Fruit fly (Drosophila melanogaster): ENCODE measurements around the gene EMC4.
A peak's percentile ranks its signal among the peaks of the same experiment; 100 is the strongest.

Gene EMC4

dm6 chr3L:22878723-22879343 is 10.8 kb upstream of the EMC4 start, which contains the start of the genes Chro and Ssl1 (continued):
- peak; percentile 96 for TF ChIP-seq CG4360 (GFP tag; IDR thresholded peaks at IDR 0.05)
- TF ChIP-seq B-H1 (GFP tag; IDR thresholded peaks at IDR 0.05), result peak; percentile 100
- TF ChIP-seq Hr3 (GFP tag; optimal IDR thresholded peaks at IDR 0.05), result peak; percentile 100
- peak; percentile 99 for TF ChIP-seq CG3281 (GFP tag; optimal IDR thresholded peaks at IDR 0.05)
- peak; percentile 100 for TF ChIP-seq CG13624 (GFP tag; optimal IDR thresholded peaks at IDR 0.05)
- peak; percentile 100 for TF ChIP-seq caup (GFP tag; optimal IDR thresholded peaks at IDR 0.05; ENCODE audit: severe bottlenecking)
- peak; percentile 100 for TF ChIP-seq Antp (GFP tag; optimal IDR thresholded peaks at IDR 0.05)
- TF ChIP-seq Awh (GFP tag; IDR thresholded peaks at IDR 0.05), result peak; percentile 100
- TF ChIP-seq CG17912 (GFP tag; optimal IDR thresholded peaks at IDR 0.05), result peak; percentile 98
- peak; percentile 98 for TF ChIP-seq D19B (GFP tag; optimal IDR thresholded peaks at IDR 0.05)
- TF ChIP-seq CG9727 (GFP tag; optimal IDR thresholded peaks at IDR 0.05), result peak; percentile 100
- TF ChIP-seq btn (GFP tag; optimal IDR thresholded peaks at IDR 0.05), result peak; percentile 100
- peak; percentile 100 for TF ChIP-seq CG3726 (GFP tag; IDR thresholded peaks at IDR 0.05)
- TF ChIP-seq CG1792 (GFP tag; optimal IDR thresholded peaks at IDR 0.05), result peak; percentile 100
- TF ChIP-seq sr (GFP tag; IDR thresholded peaks at IDR 0.05), result peak; percentile 99
- peak; percentile 100 for TF ChIP-seq Hmr (GFP tag; optimal IDR thresholded peaks at IDR 0.05)
- peak; percentile 99 for TF ChIP-seq wdn (GFP tag; IDR thresholded peaks at IDR 0.05)
- peak in 1 of 2 experiments; percentile 96 for TF ChIP-seq Hr78 (GFP tag; optimal IDR thresholded peaks at IDR 0.05)
- TF ChIP-seq D (optimal IDR thresholded peaks at IDR 0.05), result no peak
- TF ChIP-seq D (GFP tag; optimal IDR thresholded peaks at IDR 0.05), result peak; percentile 100
- peak; percentile 100 for TF ChIP-seq sima (GFP tag; optimal IDR thresholded peaks at IDR 0.05)
- TF ChIP-seq CG14860 (GFP tag; IDR thresholded peaks at IDR 0.05; ENCODE audit: partially characterized antibody), result 0 out of 3 replicates have a peak, but pooled peaks have one; percentile 23
- peak; percentile 99 for TF ChIP-seq luna (GFP tag; optimal IDR thresholded peaks at IDR 0.05)
- TF ChIP-seq fu2 (GFP tag; optimal IDR thresholded peaks at IDR 0.05), result peak; percentile 100
- TF ChIP-seq CG4424 (GFP tag; optimal IDR thresholded peaks at IDR 0.05), result peak; percentile 100
- no peak for TF ChIP-seq pita (GFP tag; optimal IDR thresholded peaks at IDR 0.05)
- TF ChIP-seq Dip2 (GFP tag; IDR thresholded peaks at IDR 0.05), result peak; percentile 84
- peak; percentile 98 to 100 for TF ChIP-seq eve (GFP tag; optimal IDR thresholded peaks at IDR 0.05)
- peak; percentile 98 for TF ChIP-seq Myb (GFP tag; optimal IDR thresholded peaks at IDR 0.05)
- peak; percentile 100 for TF ChIP-seq Dbx (GFP tag; IDR thresholded peaks at IDR 0.05)
- no peak for TF ChIP-seq prd (optimal IDR thresholded peaks at IDR 0.05)
- TF ChIP-seq prd (GFP tag; IDR thresholded peaks at IDR 0.05), result peak; percentile 100
- TF ChIP-seq salm (tag; optimal IDR thresholded peaks at IDR 0.05), result peak; percentile 100
- peak; percentile 100 for TF ChIP-seq CG3065 (GFP tag; optimal IDR thresholded peaks at IDR 0.05)
- TF ChIP-seq kay (GFP tag; optimal IDR thresholded peaks at IDR 0.05), result peak; percentile 100
- TF ChIP-seq HLHmδ (GFP tag; optimal IDR thresholded peaks at IDR 0.05), result peak; percentile 49
- TF ChIP-seq CG42726 (GFP tag; IDR thresholded peaks at IDR 0.05; ENCODE audit: partially characterized antibody), result peak; percentile 46; the same call in 1 of the 2 replicates
- 0 out of 2 replicates have a peak, but pooled peaks have one; percentile 22 for TF ChIP-seq unc-4 (GFP tag; IDR thresholded peaks at IDR 0.05; ENCODE audit: partially characterized antibody)
- no peak for TF ChIP-seq CG8478 (optimal IDR thresholded peaks at IDR 0.05)
- TF ChIP-seq gcm2 (GFP tag; optimal IDR thresholded peaks at IDR 0.05), result peak; percentile 100
- peak; percentile 100 for TF ChIP-seq unpg (GFP tag; optimal IDR thresholded peaks at IDR 0.05)
- peak; percentile 100 for TF ChIP-seq CG30403 (GFP tag; optimal IDR thresholded peaks at IDR 0.05)
- peak; percentile 100 for TF ChIP-seq HHEX (GFP tag; optimal IDR thresholded peaks at IDR 0.05)
- peak; percentile 100 for TF ChIP-seq CG11398 (GFP tag; optimal IDR thresholded peaks at IDR 0.05)
- TF ChIP-seq sqz (GFP tag; optimal IDR thresholded peaks at IDR 0.05), result peak; percentile 99
